Worm (Caenorhabditis elegans) whole organism, young adult: Measurements from ENCODE around the gene Y48B6A.10.

ENCODE experiments used
- D2030.7 ChIP-seq: fragments of 200-800 bp; sonication (Bioruptor generic); IDR thresholded peaks from 2 replicates; pipeline ENCODE4 v1.3.6; 2022; ENCODE audit warnings: missing genetic modification reagents, missing genetic modification characterization, missing compliant biosample characterization
- F57A8.1 ChIP-seq: fragments of 200-800 bp; sonication (Bioruptor generic); optimal IDR thresholded peaks from 2 replicates; lab custom pipeline; 2018; ENCODE audit warnings: mild to moderate bottlenecking, missing genetic modification characterization, moderate library complexity, missing compliant biosample characterization
- T26A5.8 ChIP-seq: sonication (generic microtip); optimal IDR thresholded peaks from 2 replicates; lab custom pipeline; 2016; ENCODE audit warnings: missing genetic modification characterization, missing compliant biosample characterization
- Y79H2A.3 ChIP-seq: fragments of 200-800 bp; sonication (Bioruptor generic); conservative IDR thresholded peaks from 2 replicates; pipeline ENCODE4 v1.3.6; 2022; ENCODE audit warnings: missing genetic modification reagents, missing genetic modification characterization, missing compliant biosample characterization
- Y95B8A.8 ChIP-seq: fragments of 200-800 bp; sonication (Bioruptor generic); IDR thresholded peaks from 2 replicates; pipeline ENCODE4 v1.3.6; 2022; ENCODE audit warnings: missing genetic modification reagents, missing genetic modification characterization, missing compliant biosample characterization
- lin-35 ChIP-seq, 3 experiments: fragments of 150-350 bp in 2 of 3; sonication (generic microtip) in 1 of 3; optimal IDR thresholded peaks; 2 replicates each; lab custom pipeline; 2014 to 2018; ENCODE audit warnings: missing biosample characterization in 3 of 3, missing genetic modification characterization in 3 of 3, missing genetic modification reagents in 3 of 3
- madf-3 ChIP-seq: fragments of 200-800 bp; sonication (Bioruptor generic); IDR thresholded peaks from 2 replicates; pipeline ENCODE4 v1.3.6; 2022; ENCODE audit warnings: missing genetic modification reagents, missing genetic modification characterization, missing compliant biosample characterization
- madf-8 ChIP-seq: fragments of 200-800 bp; sonication (Bioruptor generic); conservative IDR thresholded peaks from 2 replicates; pipeline ENCODE4 v1.3.6; 2022; ENCODE audit warnings: missing genetic modification reagents, missing genetic modification characterization, missing compliant biosample characterization
- pha-4 ChIP-seq: fragments of 150-350 bp; sonication (generic microtip); optimal IDR thresholded peaks from 2 replicates; lab custom pipeline; 2014; ENCODE audit warnings: missing biosample characterization, missing genetic modification reagents, missing genetic modification characterization
- ztf-28 ChIP-seq: fragments of 200-800 bp; sonication (Bioruptor generic); IDR thresholded peaks from 2 replicates; pipeline ENCODE4 v1.3.6; 2022; ENCODE audit warnings: missing genetic modification reagents, missing genetic modification characterization, missing compliant biosample characterization

DNA sequence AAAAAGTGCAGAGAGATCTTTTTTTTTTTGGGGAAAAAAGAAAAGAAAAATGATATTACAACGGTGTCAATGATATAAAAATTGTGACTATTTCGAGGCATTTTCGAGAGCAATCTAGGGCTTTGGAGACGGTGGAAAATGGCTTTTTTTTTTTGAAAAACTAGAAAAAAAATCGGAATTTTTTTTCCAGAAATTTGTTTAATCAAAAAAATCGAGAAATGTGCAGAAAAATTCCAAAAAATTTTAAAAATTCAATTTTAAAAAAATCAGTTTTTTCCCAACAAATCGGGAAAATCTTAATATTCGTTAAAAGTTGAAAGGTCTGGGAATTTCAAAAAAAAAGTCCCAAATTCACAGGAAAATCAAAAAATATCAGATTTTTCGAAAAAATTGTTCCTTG is 42.6 kb downstream of the Y48B6A.10 start, which contains the start of gene Y54G11A.19:
- TF ChIP-seq madf-3: no peak
- no peak for TF ChIP-seq F57A8.1 (GFP tag; lab: Kevin White, UChicago)
- no peak for TF ChIP-seq T26A5.8
- no peak for TF ChIP-seq D2030.7
- no peak for TF ChIP-seq Y79H2A.3
- TF ChIP-seq pha-4 (tag; lab: Kevin White, UChicago): no peak
- TF ChIP-seq madf-8 (GFP tag; lab: Robert Waterston, UW): no peak
- no peak for TF ChIP-seq ztf-28 (GFP tag; lab: Robert Waterston, UW)
- TF ChIP-seq Y95B8A.8: no peak
- no peak for TF ChIP-seq lin-35 (GFP tag; optimal IDR thresholded peaks at IDR 0.05; lab: Kevin White, UChicago)
